Worm (Caenorhabditis elegans) whole organism, midembryonic: ENCODE data around the gene srpa-72.

Experiments
- med-1 ChIP-seq: sonication (generic microtip); optimal IDR thresholded peaks from 2 replicates; lab custom pipeline; 2017; ENCODE audit warnings: missing genetic modification characterization, mild to moderate bottlenecking, missing compliant biosample characterization, antibody characterized with exemption, missing genetic modification reagents; ENCODE audit not compliant: insufficient read depth
- tab-1 ChIP-seq: fragments of 200-800 bp; sonication (Bioruptor generic); IDR thresholded peaks from 2 replicates; pipeline ENCODE4 v1.3.6; 2022; ENCODE audit warnings: missing genetic modification characterization, missing compliant biosample characterization

ce11 chrII:2783380-2783779, 3.9 kb upstream of the srpa-72 start:
- TF ChIP-seq med-1 (GFP tag; lab: Kevin White, UChicago) (no peak), tab-1 (GFP tag; lab: Robert Waterston, UW) (no peak)
